Worm (Caenorhabditis elegans): ENCODE results near the gene Y97E10AR.3.

ce11 chrV:8050811-8051210 is 43.5 kb upstream of the Y97E10AR.3 start, which contains the start of gene col-43:
- TF ChIP-seq T22C8.4 (GFP tag; IDR thresholded peaks at IDR 0.05) = no peak
- TF ChIP-seq ref-1 (GFP tag; conservative IDR thresholded peaks at IDR 0.05) = no peak
- no peak for TF ChIP-seq tab-1 (GFP tag; IDR thresholded peaks at IDR 0.05)
- TF ChIP-seq ztf-29 (GFP tag; IDR thresholded peaks at IDR 0.05) = no peak
- TF ChIP-seq med-1 (GFP tag; optimal IDR thresholded peaks at IDR 0.05; ENCODE audit: insufficient read depth) = no peak
- TF ChIP-seq flt-1 (GFP tag; IDR thresholded peaks at IDR 0.05) = no peak
- TF ChIP-seq ztf-23 (GFP tag; IDR thresholded peaks at IDR 0.05) = no peak
- no peak for TF ChIP-seq cog-1 (tag; optimal IDR thresholded peaks at IDR 0.05)

Data from whole organism, midembryonic.